Fruit fly (Drosophila melanogaster) whole organism, embryonic: ENCODE data around the gene CG17777.
A peak's percentile ranks its signal among the peaks of the same experiment; 100 is the strongest.

Source experiments
- CG11504 ChIP-seq: fragments of 200-800 bp; sonication (Bioruptor generic); optimal IDR thresholded peaks from 3 replicates; lab custom pipeline; 2019; ENCODE audit warnings: missing biosample characterization, mild to moderate bottlenecking, missing genetic modification characterization, moderate library complexity
- CG11695 ChIP-seq: fragments of 200-800 bp; sonication (Bioruptor generic); IDR thresholded peaks from 3 replicates; pipeline ENCODE4 v1.3.6; 2022; ENCODE audit warnings: missing biosample characterization, missing genetic modification characterization
- CG12744 ChIP-seq: fragments of 200-800 bp; sonication (Bioruptor generic); optimal IDR thresholded peaks from 2 replicates; lab custom pipeline; 2016; ENCODE audit warnings: missing biosample characterization, missing genetic modification characterization
- CG12769 ChIP-seq: fragments of 200-800 bp; sonication (Bioruptor generic); optimal IDR thresholded peaks from 2 replicates; lab custom pipeline; 2019; ENCODE audit warnings: missing biosample characterization, mild to moderate bottlenecking, missing genetic modification characterization, moderate library complexity
- CG13424 ChIP-seq: fragments of 200-800 bp; sonication (Bioruptor generic); optimal IDR thresholded peaks from 2 replicates; lab custom pipeline; 2019; ENCODE audit warnings: missing biosample characterization, mild to moderate bottlenecking, missing genetic modification characterization, moderate library complexity
- CG15601 ChIP-seq: fragments of 200-800 bp; sonication (Bioruptor generic); optimal IDR thresholded peaks from 3 replicates; lab custom pipeline; 2019; ENCODE audit warnings: missing biosample characterization, mild to moderate bottlenecking, missing genetic modification characterization, moderate library complexity
- CG16813 ChIP-seq: fragments of 200-800 bp; sonication (Bioruptor generic); IDR thresholded peaks from 3 replicates; pipeline ENCODE4 v1.3.6; 2022; ENCODE audit warnings: missing biosample characterization, missing genetic modification characterization; ENCODE audit not compliant: partially characterized antibody
- CG17328 ChIP-seq: fragments of 200-800 bp; sonication (Bioruptor generic); IDR thresholded peaks from 2 replicates; pipeline ENCODE4 v1.3.6; 2022; ENCODE audit warnings: missing biosample characterization, missing genetic modification characterization
- CG17612 ChIP-seq: fragments of 200-800 bp; sonication (Bioruptor generic); IDR thresholded peaks from 2 replicates; pipeline ENCODE4 v1.3.6; 2022; ENCODE audit warnings: missing biosample characterization, missing genetic modification characterization
- CG2120 ChIP-seq: fragments of 200-800 bp; sonication (Bioruptor generic); optimal IDR thresholded peaks from 3 replicates; lab custom pipeline; 2016; ENCODE audit warnings: missing biosample characterization, missing genetic modification characterization
- CG30020 ChIP-seq: fragments of 200-800 bp; optimal IDR thresholded peaks from 2 replicates; lab custom pipeline; 2019; ENCODE audit warnings: missing biosample characterization, mild to moderate bottlenecking, missing genetic modification characterization, moderate library complexity
- CG3281 ChIP-seq: fragments of 200-800 bp; sonication (Bioruptor generic); optimal IDR thresholded peaks from 3 replicates; lab custom pipeline; 2017; ENCODE audit warnings: missing biosample characterization, mild to moderate bottlenecking, missing genetic modification characterization
- CG33557 ChIP-seq: fragments of 200-800 bp; sonication (Bioruptor generic); optimal IDR thresholded peaks from 2 replicates; lab custom pipeline; 2019; ENCODE audit warnings: missing biosample characterization, mild to moderate bottlenecking, missing genetic modification characterization, moderate library complexity
- CG34422 ChIP-seq: fragments of 200-800 bp; sonication (Bioruptor generic); IDR thresholded peaks from 3 replicates; pipeline ENCODE4 v1.3.6; 2022; ENCODE audit warnings: missing biosample characterization, missing genetic modification characterization
- CG4404 ChIP-seq: fragments of 200-800 bp; sonication (Bioruptor generic); IDR thresholded peaks from 2 replicates; pipeline ENCODE4 v1.3.6; 2022; ENCODE audit warnings: missing biosample characterization, missing genetic modification characterization
- CG4424 ChIP-seq: fragments of 200-800 bp; sonication (Bioruptor generic); optimal IDR thresholded peaks from 3 replicates; lab custom pipeline; 2016; ENCODE audit warnings: missing biosample characterization, missing genetic modification characterization
- CkIIα-i1 ChIP-seq: fragments of 200-800 bp; sonication (Bioruptor generic); IDR thresholded peaks from 2 replicates; pipeline ENCODE4 v1.3.6; 2022; ENCODE audit warnings: missing biosample characterization, missing genetic modification characterization
- Dref ChIP-seq: fragments of 200-800 bp; sonication (Bioruptor generic); IDR thresholded peaks from 2 replicates; pipeline ENCODE4 v1.3.6; 2022; ENCODE audit warnings: missing biosample characterization, missing genetic modification characterization
- Elba2 ChIP-seq: fragments of 200-800 bp; sonication (Bioruptor generic); optimal IDR thresholded peaks from 3 replicates; lab custom pipeline; 2016; ENCODE audit warnings: missing biosample characterization, missing genetic modification characterization
- Gug ChIP-seq: fragments of 200-800 bp; sonication (Bioruptor generic); IDR thresholded peaks from 4 replicates; pipeline ENCODE4 v1.3.6; 2022; ENCODE audit warnings: missing biosample characterization, missing genetic modification characterization
- HHEX ChIP-seq: fragments of 200-800 bp; sonication (Bioruptor generic); optimal IDR thresholded peaks from 3 replicates; lab custom pipeline; 2017; ENCODE audit warnings: missing biosample characterization, mild to moderate bottlenecking, missing genetic modification characterization, missing genetic modification reagents
- HmgD ChIP-seq: fragments of 200-800 bp; sonication (Bioruptor generic); optimal IDR thresholded peaks from 3 replicates; lab custom pipeline; 2016; ENCODE audit warnings: missing biosample characterization, missing genetic modification characterization
- Hsf ChIP-seq: fragments of 200-800 bp; sonication (Bioruptor generic); optimal IDR thresholded peaks from 3 replicates; lab custom pipeline; 2016; ENCODE audit warnings: missing biosample characterization, missing genetic modification characterization
- MBD-R2 ChIP-seq: fragments of 200-800 bp; sonication (Bioruptor generic); IDR thresholded peaks from 2 replicates; pipeline ENCODE4 v1.3.6; 2022; ENCODE audit warnings: missing biosample characterization, missing genetic modification characterization
- Max ChIP-seq: fragments of 200-800 bp; sonication (Bioruptor generic); optimal IDR thresholded peaks from 2 replicates; lab custom pipeline; 2016; ENCODE audit warnings: missing biosample characterization, mild to moderate bottlenecking, missing genetic modification characterization
- Myb ChIP-seq: fragments of 200-800 bp; sonication (Bioruptor generic); optimal IDR thresholded peaks from 2 replicates; lab custom pipeline; 2016; ENCODE audit warnings: missing biosample characterization, missing genetic modification characterization
- Sox102F ChIP-seq: fragments of 200-800 bp; sonication (Bioruptor generic); optimal IDR thresholded peaks from 2 replicates; lab custom pipeline; 2018; ENCODE audit warnings: missing biosample characterization, mild to moderate bottlenecking, missing genetic modification characterization, moderate library complexity
- Tbp ChIP-seq: fragments of >200 bp; optimal IDR thresholded peaks from 2 replicates; lab custom pipeline; 2018; ENCODE audit warnings: missing biosample characterization, missing genetic modification characterization
- btn ChIP-seq: fragments of 200-800 bp; sonication (Bioruptor generic); optimal IDR thresholded peaks from 2 replicates; lab custom pipeline; 2016; ENCODE audit warnings: missing biosample characterization, missing genetic modification characterization
- da ChIP-seq: fragments of 200-800 bp; sonication (Bioruptor generic); optimal IDR thresholded peaks from 2 replicates; lab custom pipeline; 2016; ENCODE audit warnings: missing biosample characterization, missing genetic modification characterization
- emc ChIP-seq: fragments of 200-800 bp; sonication (Bioruptor generic); optimal IDR thresholded peaks from 2 replicates; lab custom pipeline; 2016; ENCODE audit warnings: missing biosample characterization, missing genetic modification characterization
- gfzf ChIP-seq: fragments of 200-800 bp; sonication (Bioruptor generic); optimal IDR thresholded peaks from 2 replicates; lab custom pipeline; 2016; ENCODE audit warnings: missing biosample characterization, mild to moderate bottlenecking, missing genetic modification characterization, moderate library complexity
- gt ChIP-seq: fragments of 200-800 bp; sonication (Bioruptor generic); IDR thresholded peaks from 2 replicates; pipeline ENCODE4 v1.3.6; 2022; ENCODE audit warnings: missing biosample characterization, missing genetic modification characterization
- insv ChIP-seq, 2 experiments: fragments of 200-800 bp; sonication (Bioruptor generic); optimal IDR thresholded peaks; 3 replicates each; lab custom pipeline; 2016 to 2018; ENCODE audit warnings: missing biosample characterization in 2 of 2, missing genetic modification characterization in 2 of 2
- kay ChIP-seq: fragments of 200-800 bp; sonication (Bioruptor generic); optimal IDR thresholded peaks from 2 replicates; lab custom pipeline; 2016; ENCODE audit warnings: missing biosample characterization, missing genetic modification characterization
- peb ChIP-seq: fragments of 200-800 bp; sonication (Bioruptor generic); IDR thresholded peaks from 2 replicates; pipeline ENCODE4 v1.3.6; 2022; ENCODE audit warnings: missing biosample characterization, missing genetic modification characterization
- pnt ChIP-seq: fragments of 200-800 bp; sonication (Bioruptor generic); optimal IDR thresholded peaks from 3 replicates; lab custom pipeline; 2016; ENCODE audit warnings: missing biosample characterization, missing genetic modification characterization
- pros ChIP-seq: fragments of 200-800 bp; sonication (Bioruptor generic); optimal IDR thresholded peaks from 3 replicates; lab custom pipeline; 2019; ENCODE audit warnings: missing biosample characterization, mild to moderate bottlenecking, missing genetic modification characterization, moderate library complexity
- psq ChIP-seq: fragments of 200-800 bp; sonication (Bioruptor generic); optimal IDR thresholded peaks from 2 replicates; lab custom pipeline; 2017; ENCODE audit warnings: missing biosample characterization, missing genetic modification characterization
- schlank ChIP-seq: fragments of 200-800 bp; sonication (Bioruptor generic); optimal IDR thresholded peaks from 2 replicates; lab custom pipeline; 2018; ENCODE audit warnings: missing biosample characterization, mild to moderate bottlenecking, missing genetic modification characterization
- shn ChIP-seq: fragments of 200-800 bp; sonication (Bioruptor generic); optimal IDR thresholded peaks from 3 replicates; lab custom pipeline; 2016; ENCODE audit warnings: missing biosample characterization, missing genetic modification characterization
- trh ChIP-seq: fragments of 200-800 bp; sonication (Bioruptor generic); optimal IDR thresholded peaks from 2 replicates; lab custom pipeline; 2016; ENCODE audit warnings: missing biosample characterization, missing genetic modification characterization
- ttk ChIP-seq: fragments of 200-800 bp; sonication (Bioruptor generic); IDR thresholded peaks from 2 replicates; pipeline ENCODE4 v2.1.2; 2022; ENCODE audit warnings: missing biosample characterization, missing genetic modification characterization
- tx ChIP-seq: fragments of 200-800 bp; sonication (Bioruptor generic); optimal IDR thresholded peaks from 2 replicates; lab custom pipeline; 2016; ENCODE audit warnings: missing biosample characterization, missing genetic modification characterization
- vvl ChIP-seq: fragments of 200-800 bp; sonication (Bioruptor generic); IDR thresholded peaks from 2 replicates; pipeline ENCODE4 v1.3.6; 2022; ENCODE audit warnings: missing biosample characterization, missing genetic modification characterization
- wor ChIP-seq: fragments of 200-800 bp; sonication (Bioruptor generic); IDR thresholded peaks from 2 replicates; pipeline ENCODE4 v1.3.6; 2022; ENCODE audit warnings: missing biosample characterization, missing genetic modification characterization
- zen ChIP-seq: fragments of 200-800 bp; sonication (Bioruptor generic); optimal IDR thresholded peaks from 3 replicates; lab custom pipeline; 2018; ENCODE audit warnings: missing biosample characterization, mild to moderate bottlenecking, missing genetic modification characterization, moderate library complexity
- zf30C ChIP-seq: fragments of 200-800 bp; sonication (Bioruptor generic); optimal IDR thresholded peaks from 3 replicates; lab custom pipeline; 2018; ENCODE audit warnings: missing biosample characterization, mild to moderate bottlenecking, missing genetic modification characterization

Gene CG17777

DNA sequence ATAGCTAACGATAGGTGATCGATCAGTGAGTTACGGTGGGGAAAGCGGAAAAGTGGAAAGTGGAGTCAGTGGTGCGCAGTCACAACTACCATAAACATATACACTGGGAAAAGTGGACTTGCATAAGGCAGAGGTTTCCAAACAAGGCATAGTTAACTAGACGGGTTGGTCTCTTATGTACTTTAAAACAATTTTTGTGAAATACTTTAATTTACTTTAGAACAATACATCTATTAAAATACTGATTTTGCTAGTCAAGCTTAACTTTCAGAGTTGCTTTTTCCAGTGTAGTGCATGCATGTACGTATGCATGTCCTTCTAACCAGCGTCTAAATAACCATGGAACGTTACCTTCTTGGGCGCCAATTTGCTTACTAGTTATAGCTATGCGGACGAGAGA, 33.2 kb downstream of the CG17777 start (continued):
- TF ChIP-seq CG13424 (tag; lab: Kevin White, UChicago) (no peak), schlank (tag; lab: Kevin White, UChicago) (no peak), Tbp (GFP tag; lab: Kevin White, UChicago) (no peak), CG17612 (no peak), pros (GFP tag; lab: Kevin White, UChicago) (no peak), pnt (GFP tag; lab: Kevin White, UChicago) (no peak), Myb (GFP tag; lab: Kevin White, UChicago) (no peak), MBD-R2 (no peak), CG11695 (GFP tag; lab: Robert Waterston, UW) (no peak), CG12769 (tag; lab: Kevin White, UChicago) (no peak)

DNA sequence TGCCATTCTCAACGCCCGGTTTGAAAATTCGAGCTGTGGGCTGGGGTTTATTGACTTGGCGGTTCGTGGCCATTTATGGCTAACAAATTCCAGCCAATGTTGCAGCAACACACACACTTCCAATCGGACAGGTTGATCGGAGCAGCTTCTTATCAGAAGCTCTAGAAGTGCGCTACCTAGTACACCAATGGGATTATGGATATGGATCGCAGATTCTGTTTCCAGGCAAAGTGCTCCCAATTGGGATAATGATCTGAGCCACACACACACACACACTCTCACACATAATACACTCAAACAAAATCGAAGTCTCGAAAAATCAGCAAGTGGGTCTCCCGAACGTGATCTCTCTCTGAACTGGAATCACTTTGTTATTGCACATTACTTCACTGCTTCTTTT, 34.9 kb downstream of the CG17777 start:
- no peak for TF ChIP-seq kay (GFP tag; lab: Kevin White, UChicago)
- TF ChIP-seq insv (GFP tag; optimal IDR thresholded peaks at IDR 0.05; lab: Kevin White, UChicago): peak; percentile 57 to 95
- TF ChIP-seq zen (tag; lab: Kevin White, UChicago): peak; percentile 18
- no peak for TF ChIP-seq btn (GFP tag; lab: Kevin White, UChicago)
- no peak for TF ChIP-seq CG2120 (GFP tag; lab: Kevin White, UChicago)
- no peak for TF ChIP-seq CG4404 (GFP tag; lab: Robert Waterston, UW)
- no peak for TF ChIP-seq CG33557
- no peak for TF ChIP-seq zf30C (GFP tag; lab: Kevin White, UChicago)
- TF ChIP-seq CG3281 (GFP tag; lab: Kevin White, UChicago): no peak
- TF ChIP-seq gfzf (GFP tag; lab: Kevin White, UChicago): no peak
- TF ChIP-seq CG11504: peak; percentile 41
- no peak for TF ChIP-seq shn (GFP tag; lab: Kevin White, UChicago)
- TF ChIP-seq Elba2 (GFP tag; lab: Kevin White, UChicago): peak; percentile 61

dm6 chrX:2222181-2222790, 35.6 kb downstream of the CG17777 start, which contains the start of gene Vinc:
Vinc (minus strand) TSS chrX:2222567.
- TF ChIP-seq CG30020 (peak; percentile 68), tx (peak; percentile 73), peb (GFP tag; lab: Robert Waterston, UW) (peak; percentile 75), CG34422 (GFP tag; lab: Robert Waterston, UW) (peak; percentile 85), Gug (GFP tag; lab: Robert Waterston, UW) (peak; percentile 69), CG4404 (GFP tag; lab: Robert Waterston, UW) (peak; percentile 70), trh (GFP tag; lab: Kevin White, UChicago) (peak; percentile 24), emc (peak; percentile 70), psq (peak; percentile 88), Hsf (GFP tag; lab: Kevin White, UChicago) (peak; percentile 57), da (no peak), CG16813 (GFP tag; lab: Robert Waterston, UW) (peak; percentile 49; the same call in 2 of the 3 replicates), vvl (GFP tag; lab: Robert Waterston, UW) (peak; percentile 80), Sox102F (no peak), HmgD (GFP tag; lab: Kevin White, UChicago) (peak; percentile 54), wor (GFP tag; lab: Robert Waterston, UW) (peak; percentile 44; the same call in 1 of the 2 replicates), CG15601 (tag; lab: Kevin White, UChicago) (peak; percentile 54), CkIIα-i1 (GFP tag; lab: Robert Waterston, UW) (0 out of 2 replicates have a peak, but pooled peaks have one; percentile 46), Max (GFP tag; lab: Kevin White, UChicago) (peak; percentile 81), CG17328 (GFP tag; lab: Robert Waterston, UW) (peak; percentile 62), Dref (GFP tag; lab: Robert Waterston, UW) (peak; percentile 85), CG12744 (GFP tag; lab: Kevin White, UChicago) (no peak), gt (GFP tag; lab: Robert Waterston, UW) (no peak), CG4424 (GFP tag; lab: Kevin White, UChicago) (peak; percentile 89), HHEX (GFP tag; lab: Kevin White, UChicago) (peak; percentile 90), kay (GFP tag; lab: Kevin White, UChicago) (peak; percentile 83), ttk (GFP tag; lab: Robert Waterston, UW) (peak; percentile 64)
